Fruit fly (Drosophila melanogaster): Measurements from ENCODE around the gene CalpC.

Gene CalpC

dm6 chrX:16313078-16313875, 12.3 kb upstream of the CalpC start, which contains the start of the genes CG9915 and SWIP (continued):
- TF ChIP-seq vnd (GFP tag; IDR thresholded peaks at IDR 0.05; ENCODE audit: partially characterized antibody) (peak; percentile 70), hth (optimal IDR thresholded peaks at IDR 0.05) (no peak), sima (GFP tag; optimal IDR thresholded peaks at IDR 0.05) (no peak), gro (GFP tag; optimal IDR thresholded peaks at IDR 0.05) (peak; percentile 2), ken (GFP tag; IDR thresholded peaks at IDR 0.05) (0 out of 3 replicates have a peak, but pooled peaks have one; percentile 14), CG4820 (GFP tag; optimal IDR thresholded peaks at IDR 0.05) (no peak), tgo (GFP tag; IDR thresholded peaks at IDR 0.05) (no peak), zfh1 (GFP tag; IDR thresholded peaks at IDR 0.05) (no peak), CG13775 (GFP tag; optimal IDR thresholded peaks at IDR 0.05) (peak; percentile 39), cato (GFP tag; optimal IDR thresholded peaks at IDR 0.05; ENCODE audit: borderline replicate concordance) (no peak), CG17186 (GFP tag; optimal IDR thresholded peaks at IDR 0.05) (no peak), wor (GFP tag; IDR thresholded peaks at IDR 0.05) (no peak), CG31224 (GFP tag; IDR thresholded peaks at IDR 0.05) (no peak), Meics (GFP tag; optimal IDR thresholded peaks at IDR 0.05) (peak; percentile 25), maf-S (GFP tag; optimal IDR thresholded peaks at IDR 0.05) (no peak), Dfd (GFP tag; optimal IDR thresholded peaks at IDR 0.05) (no peak), gem (tag; optimal IDR thresholded peaks at IDR 0.05) (peak; percentile 40), CG9727 (GFP tag; optimal IDR thresholded peaks at IDR 0.05) (peak; percentile 22), gcm2 (GFP tag; optimal IDR thresholded peaks at IDR 0.05) (no peak), Neu2 (GFP tag; optimal IDR thresholded peaks at IDR 0.05; ENCODE audit: borderline replicate concordance) (no peak), CG30431 (GFP tag; optimal IDR thresholded peaks at IDR 0.05) (no peak), bbx (GFP tag; IDR thresholded peaks at IDR 0.05; ENCODE audit: partially characterized antibody) (peak; percentile 71), CG12391 (tag; optimal IDR thresholded peaks at IDR 0.05) (peak; percentile 50), sim (GFP tag; IDR thresholded peaks at IDR 0.05) (no peak), dpn (GFP tag; optimal IDR thresholded peaks at IDR 0.05) (no peak), D (optimal IDR thresholded peaks at IDR 0.05) (no peak), D (GFP tag; optimal IDR thresholded peaks at IDR 0.05) (no peak), CG1529 (GFP tag; optimal IDR thresholded peaks at IDR 0.05) (no peak), CG10959 (GFP tag; IDR thresholded peaks at IDR 0.05) (no peak), chif (GFP tag; optimal IDR thresholded peaks at IDR 0.05) (no peak), en (GFP tag; optimal IDR thresholded peaks at IDR 0.05) (no peak), az2 (GFP tag; optimal IDR thresholded peaks at IDR 0.05) (no peak), B-H2 (GFP tag; optimal IDR thresholded peaks at IDR 0.05) (no peak), dm (GFP tag; optimal IDR thresholded peaks at IDR 0.05) (peak; percentile 28), otp (GFP tag; IDR thresholded peaks at IDR 0.05) (no peak), gfzf (GFP tag; optimal IDR thresholded peaks at IDR 0.05) (no peak), Fer1 (GFP tag; optimal IDR thresholded peaks at IDR 0.05) (no peak), CG8924 (tag; optimal IDR thresholded peaks at IDR 0.05) (peak; percentile 33), abd-A (tag; optimal IDR thresholded peaks at IDR 0.05) (no peak), CG12219 (GFP tag; optimal IDR thresholded peaks at IDR 0.05) (no peak), br (optimal IDR thresholded peaks at IDR 0.05) (no peak), Myb (GFP tag; optimal IDR thresholded peaks at IDR 0.05) (no peak), CG7786 (GFP tag; optimal IDR thresholded peaks at IDR 0.05) (peak; percentile 15), CG13296 (GFP tag; optimal IDR thresholded peaks at IDR 0.05) (no peak), CG10366 (GFP tag; IDR thresholded peaks at IDR 0.05) (no peak; the same call in 1 of the 2 replicates), ranshi (GFP tag; IDR thresholded peaks at IDR 0.05) (no peak), HLH4C (GFP tag; IDR thresholded peaks at IDR 0.05; ENCODE audit: partially characterized antibody) (peak; percentile 83), Mrtf (GFP tag; IDR thresholded peaks at IDR 0.05) (no peak), cwo (GFP tag; optimal IDR thresholded peaks at IDR 0.05) (no peak), tx (GFP tag; optimal IDR thresholded peaks at IDR 0.05) (no peak), E2f2 (GFP tag; IDR thresholded peaks at IDR 0.05) (peak; percentile 48)
